Worm (Caenorhabditis elegans): Measurements from ENCODE around the gene F40G9.14.

ce11 chrIII:209695-210091, 32.1 kb upstream of the F40G9.14 start, which contains the start of gene klp-20:
- TF ChIP-seq nhr-12 (tag; optimal IDR thresholded peaks at IDR 0.05) (no peak), elt-3 (tag; optimal IDR thresholded peaks at IDR 0.05) (no peak), nhr-2 (tag; optimal IDR thresholded peaks at IDR 0.05) (no peak), lin-13 (tag; optimal IDR thresholded peaks at IDR 0.05) (no peak)
